Fruit fly (Drosophila melanogaster) whole organism, prepupa: ENCODE data around the gene waw.

Experiments
- CG10631 ChIP-seq: fragments of 200-800 bp; sonication (Bioruptor generic); optimal IDR thresholded peaks from 2 replicates; lab custom pipeline; 2016; ENCODE audit warnings: missing biosample characterization, missing genetic modification characterization
- CG10669 ChIP-seq: fragments of 200-800 bp; sonication (Bioruptor generic); optimal IDR thresholded peaks from 3 replicates; lab custom pipeline; 2018; ENCODE audit warnings: missing biosample characterization, mild to moderate bottlenecking, missing genetic modification characterization, moderate library complexity
- CG11294 ChIP-seq: fragments of 200-800 bp; sonication (Bioruptor generic); IDR thresholded peaks from 2 replicates; pipeline ENCODE4 v1.3.6; 2022; ENCODE audit warnings: missing biosample characterization, missing genetic modification characterization
- CG11762 ChIP-seq: fragments of 200-800 bp; sonication (Bioruptor generic); optimal IDR thresholded peaks from 3 replicates; lab custom pipeline; 2016; ENCODE audit warnings: missing biosample characterization, missing genetic modification characterization; ENCODE audit not compliant: insufficient read depth
- CG11902 ChIP-seq: fragments of 200-800 bp; sonication (Bioruptor generic); optimal IDR thresholded peaks from 3 replicates; lab custom pipeline; 2016; ENCODE audit warnings: missing biosample characterization, missing genetic modification characterization
- CG15336 ChIP-seq: fragments of 200-800 bp; sonication (Bioruptor generic); IDR thresholded peaks from 2 replicates; pipeline ENCODE4 v1.3.6; 2022; ENCODE audit warnings: missing biosample characterization, missing genetic modification characterization
- CG1621 ChIP-seq: fragments of 200-800 bp; sonication (Bioruptor generic); optimal IDR thresholded peaks from 3 replicates; lab custom pipeline; 2018; ENCODE audit warnings: missing biosample characterization, mild to moderate bottlenecking, missing genetic modification characterization
- CG16779 ChIP-seq: fragments of 200-800 bp; sonication (Bioruptor generic); optimal IDR thresholded peaks from 3 replicates; lab custom pipeline; 2017; ENCODE audit warnings: missing biosample characterization, mild to moderate bottlenecking, missing genetic modification characterization
- CG3032 ChIP-seq: fragments of 200-800 bp; optimal IDR thresholded peaks from 2 replicates; lab custom pipeline; 2019; ENCODE audit warnings: missing biosample characterization, mild to moderate bottlenecking, missing genetic modification characterization, moderate library complexity
- CG34406 ChIP-seq: fragments of 200-800 bp; sonication (Bioruptor generic); optimal IDR thresholded peaks from 3 replicates; lab custom pipeline; 2016; ENCODE audit warnings: missing biosample characterization, missing genetic modification characterization
- CG3919 ChIP-seq: fragments of 200-800 bp; sonication (Bioruptor generic); optimal IDR thresholded peaks from 3 replicates; lab custom pipeline; 2016; ENCODE audit warnings: missing biosample characterization, missing genetic modification characterization
- CG4318 ChIP-seq: fragments of 200-800 bp; sonication (Bioruptor generic); optimal IDR thresholded peaks from 3 replicates; lab custom pipeline; 2017; ENCODE audit warnings: missing biosample characterization, mild to moderate bottlenecking, missing genetic modification characterization
- CG6276 ChIP-seq: fragments of 200-800 bp; sonication (Bioruptor generic); optimal IDR thresholded peaks from 2 replicates; lab custom pipeline; 2017; ENCODE audit warnings: missing biosample characterization, mild to moderate bottlenecking, missing genetic modification characterization
- CG6792 ChIP-seq: fragments of 200-800 bp; sonication (Bioruptor generic); optimal IDR thresholded peaks from 3 replicates; lab custom pipeline; 2016; ENCODE audit warnings: missing biosample characterization, missing genetic modification characterization
- CG6808 ChIP-seq: fragments of 200-800 bp; sonication (Bioruptor generic); optimal IDR thresholded peaks from 3 replicates; lab custom pipeline; 2017; ENCODE audit warnings: missing biosample characterization, missing genetic modification characterization, mild to moderate bottlenecking, moderate library complexity, missing genetic modification reagents
- CG7368 ChIP-seq: fragments of 200-800 bp; sonication (Bioruptor generic); optimal IDR thresholded peaks from 3 replicates; lab custom pipeline; 2016; ENCODE audit warnings: missing biosample characterization, missing genetic modification characterization
- CG8119 ChIP-seq: fragments of 200-800 bp; sonication (Bioruptor generic); IDR thresholded peaks from 3 replicates; pipeline ENCODE4 v1.3.6; 2022; ENCODE audit warnings: missing biosample characterization, missing genetic modification characterization
- CG8632 ChIP-seq: fragments of 200-800 bp; sonication (Bioruptor generic); optimal IDR thresholded peaks from 3 replicates; lab custom pipeline; 2016; ENCODE audit warnings: missing biosample characterization, missing genetic modification characterization
- CG9139 ChIP-seq: fragments of 200-800 bp; sonication (Bioruptor generic); optimal IDR thresholded peaks from 3 replicates; lab custom pipeline; 2017; ENCODE audit warnings: missing biosample characterization, mild to moderate bottlenecking, missing genetic modification characterization
- Eip75B ChIP-seq: fragments of 200-800 bp; sonication (Bioruptor generic); optimal IDR thresholded peaks from 3 replicates; lab custom pipeline; 2016; ENCODE audit warnings: missing biosample characterization, missing genetic modification characterization
- Ets21C ChIP-seq: fragments of 200-800 bp; sonication (Bioruptor generic); optimal IDR thresholded peaks from 3 replicates; lab custom pipeline; 2016; ENCODE audit warnings: missing biosample characterization, missing genetic modification characterization
- Ets96B ChIP-seq: fragments of 200-800 bp; optimal IDR thresholded peaks from 2 replicates; lab custom pipeline; 2019; ENCODE audit warnings: missing biosample characterization, mild to moderate bottlenecking, missing genetic modification characterization, moderate library complexity
- Gug ChIP-seq: fragments of 200-800 bp; sonication (Bioruptor generic); IDR thresholded peaks from 2 replicates; pipeline ENCODE4 v1.3.6; 2022; ENCODE audit warnings: missing biosample characterization, missing genetic modification characterization
- Hr38 ChIP-seq: sonication (Bioruptor generic); optimal IDR thresholded peaks from 2 replicates; lab custom pipeline; 2016; ENCODE audit warnings: missing biosample characterization, missing genetic modification characterization
- Hr39 ChIP-seq: fragments of 200-800 bp; sonication (Bioruptor generic); optimal IDR thresholded peaks from 2 replicates; lab custom pipeline; 2016; ENCODE audit warnings: missing biosample characterization, missing genetic modification characterization
- Lpt ChIP-seq: fragments of 200-800 bp; sonication (Bioruptor generic); optimal IDR thresholded peaks from 3 replicates; lab custom pipeline; 2016; ENCODE audit warnings: missing biosample characterization, missing genetic modification characterization
- Met ChIP-seq: fragments of 200-800 bp; sonication (Bioruptor generic); optimal IDR thresholded peaks from 3 replicates; lab custom pipeline; 2016; ENCODE audit warnings: missing biosample characterization, missing genetic modification characterization
- OdsH ChIP-seq: fragments of 200-800 bp; sonication (Bioruptor generic); optimal IDR thresholded peaks from 3 replicates; lab custom pipeline; 2016; ENCODE audit warnings: missing biosample characterization, missing genetic modification characterization
- Smox ChIP-seq: fragments of 200-800 bp; sonication (Bioruptor generic); optimal IDR thresholded peaks from 3 replicates; lab custom pipeline; 2016; ENCODE audit warnings: missing biosample characterization, missing genetic modification characterization
- Sox102F ChIP-seq: fragments of 200-800 bp; sonication (Bioruptor generic); optimal IDR thresholded peaks from 2 replicates; lab custom pipeline; 2016; ENCODE audit warnings: missing biosample characterization, mild to moderate bottlenecking, missing genetic modification characterization
- Sox14 ChIP-seq: fragments of 200-800 bp; sonication (Bioruptor generic); optimal IDR thresholded peaks from 3 replicates; lab custom pipeline; 2016; ENCODE audit warnings: missing biosample characterization, missing genetic modification characterization
- Sox15 ChIP-seq: fragments of 200-800 bp; sonication (Bioruptor generic); optimal IDR thresholded peaks from 3 replicates; lab custom pipeline; 2016; ENCODE audit warnings: missing biosample characterization, missing genetic modification characterization
- achi ChIP-seq: fragments of 200-800 bp; sonication (Bioruptor generic); optimal IDR thresholded peaks from 3 replicates; lab custom pipeline; 2016; ENCODE audit warnings: missing biosample characterization, missing genetic modification characterization
- acj6 ChIP-seq: fragments of 200-800 bp; sonication (Bioruptor generic); optimal IDR thresholded peaks from 3 replicates; lab custom pipeline; 2016; ENCODE audit warnings: missing biosample characterization, missing genetic modification characterization
- dsx ChIP-seq: fragments of 200-800 bp; optimal IDR thresholded peaks from 3 replicates; lab custom pipeline; 2019; ENCODE audit warnings: missing biosample characterization, mild to moderate bottlenecking, missing genetic modification characterization, moderate library complexity; ENCODE audit not compliant: poor library complexity, severe bottlenecking
- eg ChIP-seq: fragments of 200-800 bp; sonication (Bioruptor generic); IDR thresholded peaks from 3 replicates; pipeline ENCODE4 v1.3.6; 2022; ENCODE audit warnings: missing biosample characterization, missing genetic modification characterization
- esn ChIP-seq: fragments of 200-800 bp; sonication (Bioruptor generic); optimal IDR thresholded peaks from 2 replicates; lab custom pipeline; 2016; ENCODE audit warnings: missing biosample characterization, mild to moderate bottlenecking, missing genetic modification characterization, moderate library complexity
- fd59A ChIP-seq: fragments of 200-800 bp; sonication (Bioruptor generic); optimal IDR thresholded peaks from 2 replicates; lab custom pipeline; 2017; ENCODE audit warnings: missing biosample characterization, mild to moderate bottlenecking, missing genetic modification characterization, missing genetic modification reagents
- fd85E ChIP-seq: fragments of 200-800 bp; sonication (Bioruptor generic); optimal IDR thresholded peaks from 3 replicates; lab custom pipeline; 2016; ENCODE audit warnings: missing biosample characterization, missing genetic modification characterization
- fkh ChIP-seq: fragments of 200-800 bp; sonication (Bioruptor generic); optimal IDR thresholded peaks from 3 replicates; lab custom pipeline; 2017; ENCODE audit warnings: missing biosample characterization, mild to moderate bottlenecking, missing genetic modification characterization, moderate library complexity
- lz ChIP-seq: fragments of 200-800 bp; sonication (Bioruptor generic); optimal IDR thresholded peaks from 3 replicates; lab custom pipeline; 2016; ENCODE audit warnings: missing biosample characterization, missing genetic modification characterization
- pdm3 ChIP-seq: fragments of 200-800 bp; sonication (Bioruptor generic); optimal IDR thresholded peaks from 3 replicates; lab custom pipeline; 2016; ENCODE audit warnings: missing biosample characterization, missing genetic modification characterization
- salr ChIP-seq, 2 experiments: fragments of 200-800 bp; sonication (Bioruptor generic); optimal IDR thresholded peaks; 3 replicates each; lab custom pipeline; 2016 to 2018; ENCODE audit warnings: missing biosample characterization in 2 of 2, missing genetic modification characterization in 2 of 2, mild to moderate bottlenecking in 1 of 2
- spab ChIP-seq: fragments of 200-800 bp; sonication (Bioruptor generic); optimal IDR thresholded peaks from 2 replicates; lab custom pipeline; 2017; ENCODE audit warnings: missing biosample characterization, mild to moderate bottlenecking, missing genetic modification characterization, missing genetic modification reagents
- ss ChIP-seq, 2 experiments: fragments of 200-800 bp; sonication (Bioruptor generic); optimal IDR thresholded peaks; 2 replicates in 1 of 2; 3 replicates in 1 of 2; lab custom pipeline; 2017 to 2018; ENCODE audit warnings: mild to moderate bottlenecking in 2 of 2, missing biosample characterization in 2 of 2, missing genetic modification characterization in 2 of 2, moderate library complexity in 1 of 2
- svp ChIP-seq: fragments of 200-800 bp; sonication (Bioruptor generic); peaks from one replicate; lab custom pipeline; 2016; ENCODE audit warnings: missing biosample characterization, missing genetic modification characterization
- vri ChIP-seq: fragments of 200-800 bp; sonication (Bioruptor generic); optimal IDR thresholded peaks from 3 replicates; lab custom pipeline; 2016; ENCODE audit warnings: missing biosample characterization, mild to moderate bottlenecking, missing genetic modification characterization

Gene waw

dm6 chrX:21319202-21319772 lies 43.5 kb upstream of the waw start, which contains the start of the genes SLIRP1 and anox (continued):
- TF ChIP-seq Hr39 (GFP tag; lab: Kevin White, UChicago) = peak; percentile 82
- TF ChIP-seq Smox (GFP tag; lab: Kevin White, UChicago) = peak; percentile 88
- peak; percentile 82 to 86 for TF ChIP-seq ss (GFP tag; optimal IDR thresholded peaks at IDR 0.05; lab: Kevin White, UChicago)
- TF ChIP-seq Ets21C = peak; percentile 75
- no peak for TF ChIP-seq fd85E (GFP tag; lab: Kevin White, UChicago)
- peak; percentile 89 for TF ChIP-seq acj6
- TF ChIP-seq CG6792 (GFP tag; lab: Kevin White, UChicago) = peak; percentile 86
- peak; percentile 31 for TF ChIP-seq fkh (GFP tag; lab: Kevin White, UChicago)
- peak; percentile 89 for TF ChIP-seq CG10631 (GFP tag; lab: Kevin White, UChicago)
- TF ChIP-seq, all 60 proteins: peak for 54

dm6 chrX:21322289-21322981 lies 40.4 kb upstream of the waw start:
- no peak for TF ChIP-seq Sox15 (GFP tag; lab: Kevin White, UChicago)
- TF ChIP-seq pdm3 (GFP tag; lab: Kevin White, UChicago) = no peak
- peak; percentile 19 for TF ChIP-seq CG11762 (GFP tag; lab: Kevin White, UChicago)
- TF ChIP-seq Hr39 (GFP tag; lab: Kevin White, UChicago) = no peak
- no peak for TF ChIP-seq salr (GFP tag; optimal IDR thresholded peaks at IDR 0.05; lab: Kevin White, UChicago)
- TF ChIP-seq CG6808 (GFP tag; lab: Kevin White, UChicago) = no peak
- TF ChIP-seq vri (GFP tag; lab: Kevin White, UChicago) = no peak
- no peak for TF ChIP-seq achi
- no peak for TF ChIP-seq lz (GFP tag; lab: Kevin White, UChicago)
- no peak for TF ChIP-seq CG9139
- TF ChIP-seq CG1621 (tag; lab: Kevin White, UChicago) = no peak
- TF ChIP-seq OdsH (GFP tag; lab: Kevin White, UChicago) = no peak
- TF ChIP-seq CG10669 (GFP tag; lab: Kevin White, UChicago) = peak; percentile 52
- TF ChIP-seq CG11294 (GFP tag; lab: Robert Waterston, UW) = no peak; the same call in 1 of the 2 replicates
- TF ChIP-seq Sox14 = no peak
- peak; percentile 33 for TF ChIP-seq Eip75B (GFP tag; lab: Kevin White, UChicago)
- no peak for TF ChIP-seq fd85E (GFP tag; lab: Kevin White, UChicago)
- TF ChIP-seq spab (GFP tag; lab: Kevin White, UChicago) = no peak
- TF ChIP-seq Gug (GFP tag; lab: Robert Waterston, UW) = no peak
- TF ChIP-seq esn (GFP tag; lab: Kevin White, UChicago) = no peak
- peak; percentile 18; the same call in 1 of the 2 replicates for TF ChIP-seq CG15336 (GFP tag; lab: Robert Waterston, UW)
- no peak for TF ChIP-seq CG10631 (GFP tag; lab: Kevin White, UChicago)
- no peak for TF ChIP-seq Sox102F
- TF ChIP-seq Hr38 (GFP tag; lab: Kevin White, UChicago) = no peak
- peak; percentile 48 for TF ChIP-seq CG3032 (tag; lab: Kevin White, UChicago)
- no peak for TF ChIP-seq fd59A
- TF ChIP-seq eg = 0 out of 3 replicates have a peak, but pooled peaks have one; percentile 22
- TF ChIP-seq CG6276 (GFP tag; lab: Kevin White, UChicago) = peak; percentile 44
- no peak for TF ChIP-seq CG16779 (tag; lab: Kevin White, UChicago)
- TF ChIP-seq CG8632 = no peak
- peak in 1 of 2 experiments; percentile 39 for TF ChIP-seq ss (GFP tag; optimal IDR thresholded peaks at IDR 0.05; lab: Kevin White, UChicago)
- peak; percentile 54 for TF ChIP-seq Met
- no peak for TF ChIP-seq CG8119 (GFP tag; lab: Robert Waterston, UW)
- peak; percentile 22 for TF ChIP-seq CG11902
- no peak for TF ChIP-seq Smox (GFP tag; lab: Kevin White, UChicago)
- TF ChIP-seq CG4318 (GFP tag; lab: Kevin White, UChicago) = no peak
- TF ChIP-seq CG34406 (GFP tag; lab: Kevin White, UChicago) = no peak
- TF ChIP-seq dsx (GFP tag; lab: Kevin White, UChicago) = no peak
- TF ChIP-seq acj6 = no peak
- peak; percentile 28 for TF ChIP-seq Ets96B (tag; lab: Kevin White, UChicago)
- TF ChIP-seq CG3919 = peak; percentile 26
- TF ChIP-seq svp (GFP tag; lab: Kevin White, UChicago) = peak; percentile 79
- peak; percentile 1 for TF ChIP-seq CG7368 (GFP tag; lab: Kevin White, UChicago)
- TF ChIP-seq Lpt (GFP tag; lab: Kevin White, UChicago) = no peak
